Worm (Caenorhabditis elegans) whole organism, L4 larva: Measurements from ENCODE around the gene T24H10.5.
A peak's percentile ranks its signal among the peaks of the same experiment; 100 is the strongest.

Source experiments
- D1046.2 ChIP-seq: fragments of 200-800 bp; sonication (Bioruptor generic); IDR thresholded peaks from 2 replicates; pipeline ENCODE4 v1.3.6; 2022; ENCODE audit warnings: missing genetic modification characterization, missing compliant biosample characterization
- F26F4.8 ChIP-seq: fragments of 200-800 bp; sonication (Bioruptor generic); conservative IDR thresholded peaks from 2 replicates; pipeline ENCODE4 v1.3.6; 2022; ENCODE audit warnings: missing genetic modification characterization, missing compliant biosample characterization
- R02D3.7 ChIP-seq: fragments of 150-350 bp; sonication (generic microtip); optimal IDR thresholded peaks from 3 replicates; lab custom pipeline; 2014; ENCODE audit warnings: missing biosample characterization, missing genetic modification characterization
- T20F7.1 ChIP-seq: fragments of 200-800 bp; sonication (Bioruptor generic); optimal IDR thresholded peaks from 2 replicates; lab custom pipeline; 2018; ENCODE audit warnings: mild to moderate bottlenecking, missing genetic modification characterization, missing compliant biosample characterization
- Y5F2A.4 ChIP-seq: fragments of 200-800 bp; sonication (Bioruptor generic); optimal IDR thresholded peaks from 2 replicates; lab custom pipeline; 2018; ENCODE audit warnings: mild to moderate bottlenecking, missing genetic modification characterization, missing compliant biosample characterization
- aha-1 ChIP-seq: fragments of 150-350 bp; peaks from one replicate; lab custom pipeline; 2014; ENCODE audit warnings: missing biosample characterization, missing genetic modification characterization
- aly-2 ChIP-seq: sonication (generic microtip); optimal IDR thresholded peaks from 2 replicates; lab custom pipeline; 2018; ENCODE audit warnings: missing biosample characterization, missing genetic modification characterization
- ceh-62 ChIP-seq: sonication (generic microtip); optimal IDR thresholded peaks from 2 replicates; lab custom pipeline; 2017; ENCODE audit warnings: missing biosample characterization, missing genetic modification characterization
- ceh-82 ChIP-seq: sonication (generic microtip); optimal IDR thresholded peaks from 2 replicates; lab custom pipeline; 2017; ENCODE audit warnings: missing biosample characterization, missing genetic modification characterization
- daf-16 ChIP-seq, 3 experiments: sonication (generic microtip); optimal IDR thresholded peaks; 2 replicates each; lab custom pipeline; 2016 to 2017; ENCODE audit warnings: missing genetic modification characterization in 3 of 3, missing genetic modification reagents in 3 of 3, mild to moderate bottlenecking in 2 of 3, missing compliant biosample characterization in 2 of 3, missing biosample characterization in 1 of 3, moderate library complexity in 1 of 3
- daf-19 ChIP-seq: fragments of 200-800 bp; sonication (Bioruptor generic); conservative IDR thresholded peaks from 2 replicates; pipeline ENCODE4 v1.3.6; 2022; ENCODE audit warnings: missing genetic modification characterization, missing compliant biosample characterization
- daf-8 ChIP-seq: fragments of 200-800 bp; sonication (Bioruptor generic); IDR thresholded peaks from 2 replicates; pipeline ENCODE4 v1.3.6; 2022; ENCODE audit warnings: missing genetic modification characterization, missing compliant biosample characterization
- dmd-9 ChIP-seq: fragments of 200-800 bp; sonication (Bioruptor generic); IDR thresholded peaks from 2 replicates; pipeline ENCODE4 v1.3.6; 2022; ENCODE audit warnings: missing genetic modification reagents, missing genetic modification characterization, missing compliant biosample characterization
- dpl-1 ChIP-seq: fragments of 150-350 bp; optimal IDR thresholded peaks from 2 replicates; lab custom pipeline; 2014; ENCODE audit warnings: missing biosample characterization, missing genetic modification reagents, missing genetic modification characterization
- egl-27 ChIP-seq: sonication (generic microtip); optimal IDR thresholded peaks from 3 replicates; lab custom pipeline; 2017; ENCODE audit warnings: missing biosample characterization, missing genetic modification reagents, missing genetic modification characterization
- egl-43 ChIP-seq: fragments of 200-800 bp; sonication (Bioruptor generic); IDR thresholded peaks from 2 replicates; pipeline ENCODE4 v1.3.6; 2022; ENCODE audit warnings: missing genetic modification reagents, missing genetic modification characterization, missing compliant biosample characterization
- hlh-30 ChIP-seq: sonication (generic microtip); optimal IDR thresholded peaks from 2 replicates; lab custom pipeline; 2017; ENCODE audit warnings: antibody characterized with exemption, mild to moderate bottlenecking, missing genetic modification characterization, missing compliant biosample characterization; ENCODE audit not compliant: insufficient read depth
- lim-7 ChIP-seq: fragments of 200-800 bp; sonication (Bioruptor generic); IDR thresholded peaks from 2 replicates; pipeline ENCODE4 v1.3.6; 2022; ENCODE audit warnings: missing genetic modification characterization, missing compliant biosample characterization
- lin-15B ChIP-seq: fragments of 150-350 bp; sonication (generic microtip); optimal IDR thresholded peaks from 3 replicates; lab custom pipeline; 2014; ENCODE audit warnings: missing biosample characterization, missing genetic modification characterization
- lin-38 ChIP-seq: fragments of 200-800 bp; sonication (Bioruptor generic); IDR thresholded peaks from 2 replicates; pipeline ENCODE4 v1.3.6; 2022; ENCODE audit warnings: missing genetic modification reagents, missing genetic modification characterization, missing compliant biosample characterization
- lsy-2 ChIP-seq, 2 experiments: fragments of 150-350 bp in 1 of 2; sonication (generic microtip) in 1 of 2; optimal IDR thresholded peaks; 2 replicates each; lab custom pipeline; 2014 to 2017; ENCODE audit warnings: missing biosample characterization in 2 of 2, missing genetic modification characterization in 2 of 2
- madf-5 ChIP-seq, 2 experiments: fragments of 200-800 bp; sonication (Bioruptor generic); IDR thresholded peaks; 2 replicates each; pipeline ENCODE4 v1.3.6; 2022; ENCODE audit warnings: missing compliant biosample characterization in 2 of 2, missing genetic modification characterization in 2 of 2
- mdl-1 ChIP-seq, 2 experiments: fragments of 150-350 bp in 1 of 2; sonication (generic microtip) in 1 of 2; optimal IDR thresholded peaks; 2 replicates each; lab custom pipeline; 2014 to 2017; ENCODE audit warnings: missing biosample characterization in 2 of 2, missing genetic modification characterization in 2 of 2
- mdt-29 ChIP-seq: fragments of 200-800 bp; sonication (Bioruptor generic); IDR thresholded peaks from 2 replicates; pipeline ENCODE4 v1.3.6; 2022; ENCODE audit warnings: missing genetic modification reagents, missing genetic modification characterization, missing compliant biosample characterization
- mep-1 ChIP-seq: fragments of 150-350 bp; sonication (generic microtip); optimal IDR thresholded peaks from 3 replicates; lab custom pipeline; 2014; ENCODE audit warnings: missing biosample characterization, missing genetic modification characterization
- mes-2 ChIP-seq: sonication (generic microtip); optimal IDR thresholded peaks from 2 replicates; lab custom pipeline; 2016; ENCODE audit warnings: missing genotype, mild to moderate bottlenecking, missing genetic modification characterization, missing compliant biosample characterization; ENCODE audit not compliant: poor library complexity, severe bottlenecking
- mxl-2 ChIP-seq: fragments of 200-800 bp; sonication (Bioruptor generic); conservative IDR thresholded peaks from 2 replicates; pipeline ENCODE4 v1.3.6; 2022; ENCODE audit warnings: missing genetic modification reagents, missing genetic modification characterization, missing compliant biosample characterization
- mxl-3 ChIP-seq: fragments of 200-800 bp; sonication (Bioruptor generic); optimal IDR thresholded peaks from 2 replicates; lab custom pipeline; 2018; ENCODE audit warnings: mild to moderate bottlenecking, missing genetic modification characterization, missing compliant biosample characterization
- nhr-11 ChIP-seq: fragments of 150-350 bp; optimal IDR thresholded peaks from 2 replicates; lab custom pipeline; 2014; ENCODE audit warnings: missing biosample characterization, missing genetic modification characterization
- nhr-25 ChIP-seq: sonication (generic microtip); optimal IDR thresholded peaks from 2 replicates; lab custom pipeline; 2017; ENCODE audit warnings: missing genetic modification characterization, mild to moderate bottlenecking, missing compliant biosample characterization, antibody characterized with exemption, moderate library complexity, borderline replicate concordance; ENCODE audit not compliant: insufficient read depth
- nhr-41 ChIP-seq: fragments of 200-800 bp; sonication (Bioruptor generic); IDR thresholded peaks from 2 replicates; pipeline ENCODE4 v1.3.6; 2022; ENCODE audit warnings: missing genetic modification reagents, missing genetic modification characterization, missing compliant biosample characterization
- nhr-42 ChIP-seq: fragments of 200-800 bp; sonication (Bioruptor generic); IDR thresholded peaks from 2 replicates; pipeline ENCODE4 v1.3.6; 2022; ENCODE audit warnings: missing genetic modification characterization, missing compliant biosample characterization
- nhr-48 ChIP-seq: sonication (generic microtip); optimal IDR thresholded peaks from 2 replicates; lab custom pipeline; 2016; ENCODE audit warnings: mild to moderate bottlenecking, missing genetic modification characterization, missing compliant biosample characterization
- nhr-76 ChIP-seq: fragments of 150-350 bp; optimal IDR thresholded peaks from 2 replicates; lab custom pipeline; 2014; ENCODE audit warnings: missing biosample characterization, missing genetic modification characterization
- php-3 ChIP-seq: fragments of 200-800 bp; sonication (Bioruptor generic); IDR thresholded peaks from 2 replicates; pipeline ENCODE4 v1.3.6; 2022; ENCODE audit warnings: missing genetic modification reagents, missing genetic modification characterization, missing compliant biosample characterization
- pqm-1 ChIP-seq: sonication (generic microtip); optimal IDR thresholded peaks from 2 replicates; lab custom pipeline; 2017; ENCODE audit warnings: missing biosample characterization, missing genetic modification characterization
- snpc-4 ChIP-seq: fragments of 150-350 bp; optimal IDR thresholded peaks from 2 replicates; lab custom pipeline; 2014; ENCODE audit warnings: missing biosample characterization, missing genetic modification characterization
- spr-1 ChIP-seq: sonication (generic microtip); optimal IDR thresholded peaks from 2 replicates; lab custom pipeline; 2016; ENCODE audit warnings: mild to moderate bottlenecking, missing genetic modification characterization, missing compliant biosample characterization
- unc-62 ChIP-seq, 3 experiments: fragments of 150-350 bp in 1 of 3; sonication (generic microtip); optimal IDR thresholded peaks in 2 of 3; peaks in 1 of 3; 1 replicate in 1 of 3; 2 replicates in 2 of 3; lab custom pipeline; 2014 to 2017; ENCODE audit warnings: missing biosample characterization in 3 of 3, missing genetic modification characterization in 3 of 3, missing genetic modification reagents in 3 of 3, missing genotype in 1 of 3
- vab-7 ChIP-seq: fragments of 200-800 bp; sonication (Bioruptor generic); IDR thresholded peaks from 2 replicates; pipeline ENCODE4 v1.3.6; 2022; ENCODE audit warnings: missing genetic modification reagents, missing genetic modification characterization, missing compliant biosample characterization
- zag-1 ChIP-seq: fragments of 150-350 bp; optimal IDR thresholded peaks from 2 replicates; lab custom pipeline; 2014; ENCODE audit warnings: missing biosample characterization, missing genetic modification characterization

T24H10.5 gene

ce11 chrII:9107095-9107769 is 6.3 kb downstream of the T24H10.5 start, which contains the start of gene dyrb-1:
Gene dyrb-1, minus strand, starts transcription at chrII:9107145.
- no peak for TF ChIP-seq php-3 (GFP tag; lab: Robert Waterston, UW)
- TF ChIP-seq nhr-25 (tag; lab: Kevin White, UChicago) = no peak
- no peak for TF ChIP-seq aha-1 (tag; lab: Kevin White, UChicago)
- no peak for TF ChIP-seq F26F4.8 (GFP tag; lab: Robert Waterston, UW)
- no peak for TF ChIP-seq aly-2

ce11 chrII:9108443-9108842 is 7.5 kb downstream of the T24H10.5 start, which contains the start of gene dnj-23:
Gene dnj-23, minus strand, starts transcription at chrII:9108600.
- peak; percentile 49 for TF ChIP-seq hlh-30 (tag; lab: Kevin White, UChicago)
- peak; percentile 85 for TF ChIP-seq aha-1 (tag; lab: Kevin White, UChicago)
- peak; percentile 7 for TF ChIP-seq mes-2 (tag; lab: Kevin White, UChicago)
- TF ChIP-seq lim-7 (GFP tag; lab: Robert Waterston, UW) = no peak
- TF ChIP-seq dpl-1 (GFP tag; lab: Kevin White, UChicago) = peak; percentile 74
- TF ChIP-seq lin-38 (GFP tag; lab: Robert Waterston, UW) = peak; percentile 58
- TF ChIP-seq lsy-2 (tag; optimal IDR thresholded peaks at IDR 0.05; lab: Kevin White, UChicago) = peak in 1 of 2 experiments; percentile 36
- no peak for TF ChIP-seq mdt-29 (GFP tag; lab: Robert Waterston, UW)
- peak; percentile 51 for TF ChIP-seq T20F7.1

- TF ChIP-seq daf-16 (GFP tag; optimal IDR thresholded peaks at IDR 0.05; lab: Kevin White, UChicago) = no peak
- peak; percentile 10 for TF ChIP-seq daf-16 (tag; optimal IDR thresholded peaks at IDR 0.05; lab: Kevin White, UChicago)
- TF ChIP-seq snpc-4 (tag; lab: Kevin White, UChicago) = no peak
- peak in 1 of 2 experiments; percentile 6 for TF ChIP-seq lsy-2 (tag; optimal IDR thresholded peaks at IDR 0.05; lab: Kevin White, UChicago)
- TF ChIP-seq mxl-2 = no peak
- 0 out of 2 replicates have a peak, but pooled peaks have one; percentile 27 for TF ChIP-seq egl-43 (GFP tag; lab: Robert Waterston, UW)
- peak in 1 of 2 experiments; percentile 49 for TF ChIP-seq unc-62 (GFP tag; optimal IDR thresholded peaks at IDR 0.05 in 1 of 2; lab: Kevin White, UChicago)
- TF ChIP-seq unc-62 (tag; optimal IDR thresholded peaks at IDR 0.05; lab: Kevin White, UChicago) = no peak
- TF ChIP-seq nhr-11 (tag; lab: Kevin White, UChicago) = no peak
- TF ChIP-seq, all 104 proteins: peak for 4
Measured at ce11 chrII:9108905-9109551, 8.1 kb downstream of the T24H10.5 start, which contains the start of gene T24H10.4. Gene T24H10.4, plus strand, starts transcription at chrII:9109534.

- TF ChIP-seq nhr-41 (GFP tag; lab: Robert Waterston, UW) (no peak), mxl-3 (GFP tag; lab: Kevin White, UChicago) (peak; percentile 13), lsy-2 (tag; optimal IDR thresholded peaks at IDR 0.05; lab: Kevin White, UChicago) (no peak), vab-7 (GFP tag; lab: Robert Waterston, UW) (no peak), pqm-1 (peak; percentile 84), mep-1 (tag; lab: Kevin White, UChicago) (peak; percentile 14), D1046.2 (GFP tag; lab: Robert Waterston, UW) (no peak), Y5F2A.4 (GFP tag; lab: Kevin White, UChicago) (no peak), lin-15B (tag; lab: Kevin White, UChicago) (no peak), nhr-48 (tag; lab: Kevin White, UChicago) (no peak), R02D3.7 (tag; lab: Kevin White, UChicago) (no peak), nhr-76 (tag; lab: Kevin White, UChicago) (no peak), mdl-1 (tag; optimal IDR thresholded peaks at IDR 0.05; lab: Kevin White, UChicago) (no peak), egl-27 (tag; lab: Kevin White, UChicago) (no peak), lin-38 (GFP tag; lab: Robert Waterston, UW) (no peak), dmd-9 (GFP tag; lab: Robert Waterston, UW) (no peak), ceh-82 (tag; lab: Kevin White, UChicago) (no peak), daf-19 (GFP tag; lab: Robert Waterston, UW) (no peak), zag-1 (tag; lab: Kevin White, UChicago) (no peak), daf-8 (no peak), madf-5 (GFP tag; IDR thresholded peaks at IDR 0.05; lab: Robert Waterston, UW) (no peak), lim-7 (GFP tag; lab: Robert Waterston, UW) (no peak), nhr-42 (GFP tag; lab: Robert Waterston, UW) (no peak), ceh-62 (tag; lab: Kevin White, UChicago) (no peak), hlh-30 (tag; lab: Kevin White, UChicago) (no peak), spr-1 (tag; lab: Kevin White, UChicago) (no peak)
Measured at ce11 chrII:9111471-9112016, 10.6 kb downstream of the T24H10.5 start.
